Worm (Caenorhabditis elegans) whole organism, midembryonic: ENCODE results near the gene Y62H9A.9.

Experiments
- flt-1 ChIP-seq: fragments of 200-800 bp; sonication (Bioruptor generic); IDR thresholded peaks from 2 replicates; pipeline ENCODE4 v1.3.6; 2022; ENCODE audit warnings: missing genetic modification characterization, missing compliant biosample characterization
- klf-2 ChIP-seq: fragments of 200-800 bp; sonication (Bioruptor generic); conservative IDR thresholded peaks from 2 replicates; pipeline ENCODE4 v1.3.6; 2022; ENCODE audit warnings: missing genetic modification reagents, missing genetic modification characterization, missing compliant biosample characterization
- ref-1 ChIP-seq: fragments of 200-800 bp; sonication (Bioruptor generic); conservative IDR thresholded peaks from 2 replicates; pipeline ENCODE4 v1.3.6; 2022; ENCODE audit warnings: missing genetic modification reagents, missing genetic modification characterization, missing compliant biosample characterization

- no peak for TF ChIP-seq flt-1 (GFP tag; lab: Robert Waterston, UW)
- no peak for TF ChIP-seq ref-1 (GFP tag; lab: Robert Waterston, UW)
- no peak for TF ChIP-seq klf-2
Observed at ce11 chrX:11899031-11899430, 1.1 kb upstream of the Y62H9A.9 start.
